Fruit fly (Drosophila melanogaster) whole organism, wandering third instar larva: Measurements from ENCODE around the gene nuf.
A peak's percentile ranks its signal among the peaks of the same experiment; 100 is the strongest.

Experiments
- CG32264 ChIP-seq: fragments of 200-800 bp; sonication (Bioruptor generic); optimal IDR thresholded peaks from 2 replicates; lab custom pipeline; 2016; ENCODE audit warnings: missing biosample characterization, missing genetic modification characterization
- CG9705 ChIP-seq: fragments of 200-800 bp; sonication (Bioruptor generic); optimal IDR thresholded peaks from 2 replicates; lab custom pipeline; 2018; ENCODE audit warnings: missing biosample characterization, mild to moderate bottlenecking, missing genetic modification characterization
- CrebA ChIP-seq: fragments of 200-800 bp; sonication (Bioruptor generic); optimal IDR thresholded peaks from 2 replicates; lab custom pipeline; 2016; ENCODE audit warnings: missing biosample characterization, mild to moderate bottlenecking, missing genetic modification characterization, borderline replicate concordance
- GATAd ChIP-seq: sonication (Bioruptor generic); optimal IDR thresholded peaks from 2 replicates; lab custom pipeline; 2016; ENCODE audit warnings: missing biosample characterization, missing genetic modification characterization
- HLH106 ChIP-seq: fragments of 200-800 bp; optimal IDR thresholded peaks from 3 replicates; lab custom pipeline; 2019; ENCODE audit warnings: missing biosample characterization, mild to moderate bottlenecking, missing genetic modification characterization, moderate library complexity
- Hnf4 ChIP-seq: fragments of 200-800 bp; sonication (Bioruptor generic); optimal IDR thresholded peaks from 2 replicates; lab custom pipeline; 2016; ENCODE audit warnings: missing biosample characterization, mild to moderate bottlenecking, missing genetic modification characterization
- Hr83 ChIP-seq: fragments of 200-300 bp; sonication (Bioruptor generic); optimal IDR thresholded peaks from 2 replicates; lab custom pipeline; 2016; ENCODE audit warnings: missing biosample characterization, mild to moderate bottlenecking, missing genetic modification characterization, moderate library complexity; ENCODE audit not compliant: poor library complexity, severe bottlenecking
- Jra ChIP-seq: sonication (Bioruptor generic); optimal IDR thresholded peaks from 2 replicates; lab custom pipeline; 2016; ENCODE audit warnings: missing biosample characterization, missing genetic modification characterization
- Myc ChIP-seq: fragments of >200 bp; optimal IDR thresholded peaks from 2 replicates; lab custom pipeline; 2017
- N ChIP-seq: fragments of >200 bp; optimal IDR thresholded peaks from 2 replicates; lab custom pipeline; 2018; ENCODE audit warnings: missing biosample characterization, missing external identifiers, missing genetic modification characterization
- Rel ChIP-seq, 2 experiments: fragments of 200-800 bp; sonication (Bioruptor generic) in 1 of 2; optimal IDR thresholded peaks; 2 replicates in 1 of 2; 3 replicates in 1 of 2; lab custom pipeline; 2016 to 2019; ENCODE audit warnings: mild to moderate bottlenecking in 2 of 2, missing biosample characterization in 2 of 2, missing genetic modification characterization in 2 of 2, moderate library complexity in 1 of 2
- Sp1 ChIP-seq: fragments of 200-800 bp; sonication (Bioruptor generic); optimal IDR thresholded peaks from 3 replicates; lab custom pipeline; 2019; ENCODE audit warnings: missing biosample characterization, mild to moderate bottlenecking, missing genetic modification characterization, moderate library complexity
- Vsx2 ChIP-seq: fragments of 200-300, 225-300 bp; sonication (Bioruptor generic); optimal IDR thresholded peaks from 2 replicates; lab custom pipeline; 2018; ENCODE audit warnings: missing biosample characterization, missing genetic modification characterization; ENCODE audit not compliant: partially characterized antibody
- br ChIP-seq: fragments of 200-800 bp; sonication (Bioruptor generic); optimal IDR thresholded peaks from 2 replicates; lab custom pipeline; 2016; ENCODE audit warnings: missing biosample characterization, missing genetic modification characterization
- brk ChIP-seq: fragments of 200-800 bp; sonication (Bioruptor generic); optimal IDR thresholded peaks from 2 replicates; lab custom pipeline; 2016; ENCODE audit warnings: missing biosample characterization, mild to moderate bottlenecking, missing genetic modification characterization
- dsf ChIP-seq: sonication (Bioruptor generic); optimal IDR thresholded peaks from 2 replicates; lab custom pipeline; 2016; ENCODE audit warnings: missing biosample characterization, missing genetic modification characterization, borderline replicate concordance
- ey ChIP-seq: fragments of 200-800 bp; sonication (Bioruptor generic); optimal IDR thresholded peaks from 2 replicates; lab custom pipeline; 2016; ENCODE audit warnings: missing biosample characterization, missing genetic modification characterization
- foxo ChIP-seq, 2 experiments: fragments of 200-800 bp; sonication (Bioruptor generic); optimal IDR thresholded peaks; 2 replicates in 1 of 2; 3 replicates in 1 of 2; lab custom pipeline; 2016 to 2017; ENCODE audit warnings: missing biosample characterization in 2 of 2, missing genetic modification characterization in 2 of 2
- h ChIP-seq: fragments of 200-800 bp; sonication (Bioruptor generic); optimal IDR thresholded peaks from 3 replicates; lab custom pipeline; 2016; ENCODE audit warnings: missing biosample characterization, mild to moderate bottlenecking, missing genetic modification characterization
- jim ChIP-seq: fragments of 175-275, 200-325 bp; sonication (Bioruptor generic); optimal IDR thresholded peaks from 2 replicates; lab custom pipeline; 2016; ENCODE audit warnings: missing biosample characterization, mild to moderate bottlenecking, missing genetic modification characterization
- lola ChIP-seq: fragments of >200 bp; optimal IDR thresholded peaks from 2 replicates; lab custom pipeline; 2017; ENCODE audit warnings: missing biosample characterization, missing genetic modification characterization
- pan ChIP-seq: fragments of >200 bp; optimal IDR thresholded peaks from 2 replicates; lab custom pipeline; 2017
- psq ChIP-seq: fragments of 200-800 bp; sonication (Bioruptor generic); optimal IDR thresholded peaks from 3 replicates; lab custom pipeline; 2017; ENCODE audit warnings: missing biosample characterization, mild to moderate bottlenecking, missing genetic modification characterization, moderate library complexity
- rgr ChIP-seq: fragments of 200-800 bp; sonication (Bioruptor generic); optimal IDR thresholded peaks from 3 replicates; lab custom pipeline; 2016; ENCODE audit warnings: missing biosample characterization, mild to moderate bottlenecking, missing genetic modification characterization
- sage ChIP-seq: fragments of 200-800 bp; sonication (Bioruptor generic); optimal IDR thresholded peaks from 2 replicates; lab custom pipeline; 2016; ENCODE audit warnings: missing biosample characterization, mild to moderate bottlenecking, missing genetic modification characterization
- sv ChIP-seq: fragments of 200-800 bp; sonication (Bioruptor generic); optimal IDR thresholded peaks from 3 replicates; lab custom pipeline; 2016; ENCODE audit warnings: missing biosample characterization, missing genetic modification characterization
- woc ChIP-seq: sonication (Bioruptor generic); optimal IDR thresholded peaks from 2 replicates; lab custom pipeline; 2016; ENCODE audit warnings: missing biosample characterization, mild to moderate bottlenecking, missing genetic modification characterization

nuf gene

dm6 chr3L:14157919-14158541 is 32.6 kb upstream of the nuf start:
- TF ChIP-seq br, result no peak
- TF ChIP-seq jim (GFP tag; lab: Kevin White, UChicago), result no peak

dm6 chr3L:14160436-14160835 is 30.2 kb upstream of the nuf start:
- TF ChIP-seq Hnf4 (GFP tag; lab: Kevin White, UChicago) (no peak), foxo (GFP tag; optimal IDR thresholded peaks at IDR 0.05; lab: Kevin White, UChicago) (peak in 1 of 2 experiments; percentile 27)

dm6 chr3L:14161951-14162350 is 28.7 kb upstream of the nuf start:
- no peak for TF ChIP-seq rgr (GFP tag; lab: Kevin White, UChicago)
- TF ChIP-seq Hnf4 (GFP tag; lab: Kevin White, UChicago), result no peak
- TF ChIP-seq sv, result no peak
- no peak for TF ChIP-seq Hr83 (GFP tag; lab: Kevin White, UChicago)
- no peak for TF ChIP-seq ey (GFP tag; lab: Kevin White, UChicago)
- no peak for TF ChIP-seq psq
- TF ChIP-seq dsf (GFP tag; lab: Kevin White, UChicago), result no peak
- TF ChIP-seq GATAd (GFP tag; lab: Kevin White, UChicago), result no peak
- no peak for TF ChIP-seq woc
- no peak for TF ChIP-seq CG9705 (GFP tag; lab: Kevin White, UChicago)
- no peak for TF ChIP-seq Rel (GFP tag; optimal IDR thresholded peaks at IDR 0.05; lab: Kevin White, UChicago)
- TF ChIP-seq Rel (tag; optimal IDR thresholded peaks at IDR 0.05; lab: Kevin White, UChicago), result no peak
- TF ChIP-seq Myc, result no peak
- TF ChIP-seq Sp1 (GFP tag; lab: Kevin White, UChicago), result no peak
- no peak for TF ChIP-seq HLH106 (tag; lab: Kevin White, UChicago)
- no peak for TF ChIP-seq sage (GFP tag; lab: Kevin White, UChicago)
- no peak for TF ChIP-seq lola (GFP tag; lab: Kevin White, UChicago)
- no peak for TF ChIP-seq CrebA (GFP tag; lab: Kevin White, UChicago)
- no peak for TF ChIP-seq Jra (GFP tag; lab: Kevin White, UChicago)
- no peak for TF ChIP-seq pan (lab: Kevin White, UChicago)
- TF ChIP-seq CG32264, result no peak

- TF ChIP-seq sv (no peak), h (no peak), Jra (GFP tag; lab: Kevin White, UChicago) (no peak), HLH106 (tag; lab: Kevin White, UChicago) (no peak), foxo (GFP tag; optimal IDR thresholded peaks at IDR 0.05; lab: Kevin White, UChicago) (no peak)
- TF ChIP-seq, all 38 proteins: peak for 0
Measured at dm6 chr3L:14166271-14166670, 24.4 kb upstream of the nuf start.

- no peak for TF ChIP-seq lola (GFP tag; lab: Kevin White, UChicago)
Measured at dm6 chr3L:14167917-14168316, 22.8 kb upstream of the nuf start.

DNA sequence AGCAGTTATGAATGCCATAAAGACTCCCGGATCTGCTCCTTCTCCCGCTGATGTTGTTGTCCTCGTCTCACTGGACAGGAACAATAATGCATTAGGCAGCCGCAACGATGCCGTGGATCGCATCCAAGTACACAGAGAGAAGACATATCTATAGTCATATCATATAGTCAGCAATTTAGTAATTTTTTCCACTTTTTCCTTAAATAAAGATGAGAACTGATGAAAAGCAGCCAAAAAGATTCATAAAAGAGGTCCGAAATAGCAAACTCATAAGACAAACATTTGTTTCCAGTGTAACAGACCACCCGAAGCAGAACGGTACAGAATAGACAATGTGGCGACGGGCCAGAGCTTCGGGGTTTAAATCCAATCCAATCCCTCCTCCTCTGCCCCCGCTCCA is 20.1 kb upstream of the nuf start:
- TF ChIP-seq N (GFP tag; lab: Kevin White, UChicago) (no peak), jim (GFP tag; lab: Kevin White, UChicago) (no peak), Sp1 (GFP tag; lab: Kevin White, UChicago) (no peak), Vsx2 (no peak), brk (GFP tag; lab: Kevin White, UChicago) (no peak), Jra (GFP tag; lab: Kevin White, UChicago) (no peak), Myc (no peak), psq (no peak), ey (GFP tag; lab: Kevin White, UChicago) (no peak), CG9705 (GFP tag; lab: Kevin White, UChicago) (no peak), br (no peak)
